Worm (Caenorhabditis elegans) whole organism, dauer: ENCODE results near the gene F08F8.6.

Source experiments
- unc-62 ChIP-seq: sonication (generic microtip); optimal IDR thresholded peaks from 2 replicates; lab custom pipeline; 2017; ENCODE audit warnings: missing biosample characterization, missing genetic modification reagents, missing genetic modification characterization

F08F8.6 gene

ce11 chrIII:7343389-7343788 is at the start of gene F08F8.6:
F08F8.6 (plus strand) TSS chrIII:7343689.
- TF ChIP-seq unc-62 (GFP tag; lab: Kevin White, UChicago) = no peak

ce11 chrIII:7296092-7296668 is 47.3 kb upstream of the F08F8.6 start:
- TF ChIP-seq unc-62 (GFP tag; lab: Kevin White, UChicago) = no peak

- no peak for TF ChIP-seq unc-62 (GFP tag; lab: Kevin White, UChicago)
Observed at ce11 chrIII:7297045-7297680, 46.3 kb upstream of the F08F8.6 start.

- no peak for TF ChIP-seq unc-62 (GFP tag; lab: Kevin White, UChicago)
Observed at ce11 chrIII:7298045-7298444, 45.4 kb upstream of the F08F8.6 start.

- no peak for TF ChIP-seq unc-62 (GFP tag; lab: Kevin White, UChicago)
Observed at ce11 chrIII:7299466-7299865, 44.0 kb upstream of the F08F8.6 start, which contains the start of the genes B0361.14 and B0361.9. B0361.14 (minus strand) TSS chrIII:7299531. B0361.9 (minus strand) TSS chrIII:7299631.

ce11 chrIII:7300169-7300568 is 43.3 kb upstream of the F08F8.6 start:
- no peak for TF ChIP-seq unc-62 (GFP tag; lab: Kevin White, UChicago)

ce11 chrIII:7300763-7301162 is 42.7 kb upstream of the F08F8.6 start:
- no peak for TF ChIP-seq unc-62 (GFP tag; lab: Kevin White, UChicago)

ce11 chrIII:7301668-7302067 is 41.8 kb upstream of the F08F8.6 start:
- TF ChIP-seq unc-62 (GFP tag; lab: Kevin White, UChicago) = no peak

ce11 chrIII:7304961-7305648 is 38.4 kb upstream of the F08F8.6 start:
- no peak for TF ChIP-seq unc-62 (GFP tag; lab: Kevin White, UChicago)

- TF ChIP-seq unc-62 (GFP tag; lab: Kevin White, UChicago) = no peak
Observed at ce11 chrIII:7305649-7305977, 37.9 kb upstream of the F08F8.6 start.

ce11 chrIII:7308600-7309109 is 34.8 kb upstream of the F08F8.6 start, which contains the start of gene acbp-4:
acbp-4 (minus strand) TSS chrIII:7309109.
- no peak for TF ChIP-seq unc-62 (GFP tag; lab: Kevin White, UChicago)

- no peak for TF ChIP-seq unc-62 (GFP tag; lab: Kevin White, UChicago)
Observed at ce11 chrIII:7310662-7311340, 32.7 kb upstream of the F08F8.6 start, which contains the start of the genes F56C9.6 and F56C9.3. F56C9.6 (minus strand) TSS chrIII:7310773. F56C9.3 (plus strand) TSS chrIII:7311290.

- no peak for TF ChIP-seq unc-62 (GFP tag; lab: Kevin White, UChicago)
Observed at ce11 chrIII:7314473-7314872, 29.0 kb upstream of the F08F8.6 start.

- TF ChIP-seq unc-62 (GFP tag; lab: Kevin White, UChicago) = no peak
Observed at ce11 chrIII:7314927-7315547, 28.5 kb upstream of the F08F8.6 start, which contains the start of gene nspg-6. nspg-6 (minus strand) TSS chrIII:7314977.

- no peak for TF ChIP-seq unc-62 (GFP tag; lab: Kevin White, UChicago)
Observed at ce11 chrIII:7317354-7317753, 26.1 kb upstream of the F08F8.6 start.
